Worm (Caenorhabditis elegans): ENCODE data around the gene erfa-3.
"Not testable (repeated sequence)": the region's sequence is repeated elsewhere in the genome, so short reads cannot be mapped to it uniquely, and the experiment has no call there.

The erfa-3 gene

DNA sequence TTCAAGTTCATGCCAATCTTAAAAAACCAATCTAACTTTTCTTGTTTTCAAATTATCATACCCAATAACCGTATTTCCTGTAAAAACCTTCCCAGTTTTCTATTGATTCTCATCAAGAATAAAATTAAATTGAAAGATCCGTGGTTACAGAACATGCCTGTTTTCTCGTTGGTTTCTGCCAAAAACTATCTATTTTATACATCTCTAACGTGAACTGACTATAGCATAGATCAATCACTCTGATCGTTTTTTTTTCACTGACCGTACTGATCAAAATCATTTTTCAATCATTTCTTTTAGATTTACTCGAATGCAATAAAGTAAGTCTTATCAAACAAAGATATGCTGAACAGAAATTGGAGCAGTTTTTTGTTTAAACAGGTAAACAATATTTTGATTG, 12.0 kb upstream of the erfa-3 start, which contains the start of gene C06H2.2:
C06H2.2 (plus strand) TSS at position 301 of the 400 bp plus-strand sequence.
- TF ChIP-seq unc-62 (GFP tag; optimal IDR thresholded peaks at IDR 0.05) = no peak

DNA sequence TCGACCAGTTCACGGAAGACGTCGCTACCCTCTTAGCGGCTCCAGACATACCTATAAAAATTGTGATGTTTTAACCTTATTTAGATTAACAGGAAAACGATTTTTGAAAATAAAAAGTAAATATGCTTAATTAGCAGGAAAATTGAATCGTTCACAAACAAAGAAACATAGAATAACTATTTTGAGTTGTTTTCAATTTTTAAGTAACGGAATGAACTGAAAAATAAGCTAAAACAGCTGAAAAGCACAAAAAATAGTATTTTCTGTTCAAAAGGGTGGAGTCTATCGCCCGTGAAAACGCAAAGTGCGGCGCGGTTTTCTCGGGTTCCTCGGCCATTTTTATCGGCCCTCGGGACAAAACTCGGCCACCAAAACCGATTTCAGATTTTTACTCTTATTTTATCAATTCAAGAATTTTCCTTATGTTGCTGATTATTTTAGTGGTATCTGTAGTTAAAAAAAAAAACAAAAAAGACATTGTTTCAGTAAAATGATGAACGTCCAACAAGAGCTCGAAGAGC, 11.0 kb upstream of the erfa-3 start, which contains the start of the genes atp-5 and lmtr-3:
atp-5 (minus strand) TSS at position 51 of the 521 bp plus-strand sequence.
lmtr-3 (plus strand) TSS at position 370 of the 521 bp plus-strand sequence.
- TF ChIP-seq unc-62 (GFP tag; optimal IDR thresholded peaks at IDR 0.05) = no peak

DNA sequence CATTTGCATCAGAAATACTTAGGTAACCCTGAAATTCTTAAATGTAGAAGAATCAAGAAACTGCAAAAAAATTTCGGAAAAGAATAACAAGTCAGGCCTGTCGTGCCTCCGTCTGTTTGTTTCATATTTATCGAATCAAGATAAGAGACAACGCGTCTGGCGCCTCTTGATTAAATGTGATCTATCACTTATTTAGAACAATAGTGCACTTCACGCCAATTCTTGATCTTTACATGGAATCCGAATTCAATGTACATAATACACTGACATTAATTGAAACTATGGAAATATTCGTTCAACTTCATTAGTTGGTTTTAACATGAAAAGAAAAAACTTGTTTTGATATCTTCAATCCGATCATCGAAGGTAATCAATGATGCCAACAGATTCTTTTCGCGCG, 9.6 kb upstream of the erfa-3 start, which contains the start of gene mboa-2:
mboa-2 (minus strand) TSS at position 28 of the 400 bp plus-strand sequence.
- TF ChIP-seq unc-62 (GFP tag; optimal IDR thresholded peaks at IDR 0.05) = no peak

DNA sequence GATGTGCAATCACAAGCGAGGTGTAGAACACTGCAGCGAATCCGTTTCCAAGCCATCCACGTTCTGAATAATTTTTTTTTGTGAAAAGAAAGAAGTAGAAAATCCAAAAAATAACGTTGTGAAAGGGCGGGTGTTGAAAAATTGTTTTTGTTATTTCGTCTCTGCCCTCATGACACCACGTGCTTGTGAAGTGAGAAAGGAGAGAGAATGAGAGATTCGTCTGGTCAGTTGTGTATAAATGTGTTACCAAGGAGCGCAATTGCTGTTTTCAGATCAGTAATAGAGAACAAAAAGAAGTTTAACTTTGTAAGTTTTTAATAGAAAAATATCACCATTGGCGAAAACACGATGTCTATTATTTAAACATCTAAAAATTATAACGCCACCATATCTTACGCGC, 8.4 kb upstream of the erfa-3 start:
- TF ChIP-seq unc-62 (GFP tag; optimal IDR thresholded peaks at IDR 0.05) = no peak

DNA sequence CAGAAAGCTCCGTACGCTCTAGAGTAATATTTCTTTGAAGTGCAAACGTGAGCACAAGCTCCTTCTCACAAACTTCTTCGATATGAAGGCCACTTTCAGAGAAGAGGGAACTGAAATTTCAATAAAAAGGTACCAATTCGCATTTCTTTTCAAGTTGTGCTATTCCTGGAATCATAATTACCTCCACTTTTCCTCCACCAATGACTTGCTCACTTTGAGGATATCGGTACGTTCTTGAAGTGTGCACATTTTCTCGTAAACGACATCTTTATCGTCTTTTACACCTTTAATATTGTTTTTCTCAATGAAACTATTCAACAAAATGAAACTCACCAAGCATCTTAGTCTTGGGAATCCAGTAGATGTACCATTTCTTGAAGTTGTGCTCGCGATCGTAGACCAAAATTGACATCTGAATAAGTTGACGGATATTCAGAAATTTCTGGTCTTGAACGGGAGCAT, 6.4 kb upstream of the erfa-3 start, which contains the start of gene scb-1:
scb-1 (minus strand) TSS at position 412 of the 462 bp plus-strand sequence.
- no peak for TF ChIP-seq unc-62 (GFP tag; optimal IDR thresholded peaks at IDR 0.05)

DNA sequence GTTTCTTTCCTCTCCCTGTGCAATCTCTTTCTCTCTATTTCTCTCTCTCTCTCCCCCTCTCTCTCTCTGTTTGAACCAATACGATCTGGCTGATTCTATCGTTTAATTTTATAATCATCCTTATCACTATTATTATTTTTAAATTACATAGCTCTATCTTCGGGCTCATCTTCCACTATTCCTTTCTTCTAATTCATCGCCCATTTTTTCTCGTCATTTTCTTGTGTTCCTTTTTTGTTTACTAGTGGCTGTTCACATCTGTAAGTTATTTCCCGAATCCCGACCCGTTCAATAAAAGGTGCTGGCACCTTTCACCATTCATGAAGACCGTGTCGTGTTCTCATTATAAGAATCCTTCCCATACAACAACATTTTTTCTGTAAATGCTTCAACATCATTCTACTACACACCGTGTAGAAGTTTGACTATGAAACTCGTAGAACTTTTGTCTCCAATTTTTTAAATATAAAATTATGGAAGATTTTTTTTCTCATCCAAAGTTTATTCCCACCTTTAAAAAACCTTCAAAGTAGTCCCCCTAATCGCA, 5.4 kb upstream of the erfa-3 start:
- TF ChIP-seq unc-62 (GFP tag; optimal IDR thresholded peaks at IDR 0.05) = no peak

DNA sequence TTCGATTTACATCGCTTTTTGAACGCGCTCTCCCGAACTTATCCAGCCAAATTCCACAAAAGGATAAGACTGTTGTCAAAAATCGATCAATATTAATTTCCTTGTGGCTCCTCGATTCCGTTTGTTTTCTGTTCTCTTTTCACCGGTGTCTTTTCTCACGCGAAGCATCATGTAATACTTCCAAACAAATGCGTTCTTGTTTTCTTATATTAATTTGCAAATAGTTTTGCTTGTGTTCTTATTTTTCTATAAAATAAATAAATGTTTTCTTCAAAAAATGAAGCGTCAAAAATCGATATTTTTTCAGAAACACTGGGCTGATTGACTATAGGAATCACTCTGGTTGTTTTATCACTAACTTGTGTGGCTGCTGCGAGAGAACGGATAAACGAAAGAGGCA, 716 bp upstream of the erfa-3 start, which contains the start of gene math-33:
math-33 (plus strand) TSS at position 301 of the 400 bp plus-strand sequence.
- no peak for TF ChIP-seq unc-62 (GFP tag; optimal IDR thresholded peaks at IDR 0.05)

DNA sequence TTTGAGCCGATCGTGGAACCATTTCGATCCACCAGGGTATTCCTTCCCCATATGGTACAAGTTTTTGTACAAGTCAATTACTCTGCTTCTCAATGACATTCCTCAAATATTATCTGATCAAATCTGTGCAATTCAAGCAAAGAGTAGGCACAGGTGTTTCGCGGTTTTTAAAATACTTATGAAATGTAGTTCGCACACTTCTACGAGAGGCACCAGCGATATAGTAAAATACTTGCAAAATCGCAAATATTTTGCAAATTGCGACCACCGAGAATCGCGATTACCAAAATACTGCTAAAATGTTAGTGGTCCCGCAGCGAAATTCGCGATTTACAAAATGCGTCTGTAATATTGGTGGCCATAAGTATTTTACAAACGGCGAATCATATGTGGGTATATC, 3.2 kb downstream of the erfa-3 start, which contains the start of gene Y42A5A.5:
Y42A5A.5 (minus strand) TSS at position 101 of the 400 bp plus-strand sequence.
- not testable (repeated sequence) for TF ChIP-seq unc-62 (GFP tag; optimal IDR thresholded peaks at IDR 0.05)

DNA sequence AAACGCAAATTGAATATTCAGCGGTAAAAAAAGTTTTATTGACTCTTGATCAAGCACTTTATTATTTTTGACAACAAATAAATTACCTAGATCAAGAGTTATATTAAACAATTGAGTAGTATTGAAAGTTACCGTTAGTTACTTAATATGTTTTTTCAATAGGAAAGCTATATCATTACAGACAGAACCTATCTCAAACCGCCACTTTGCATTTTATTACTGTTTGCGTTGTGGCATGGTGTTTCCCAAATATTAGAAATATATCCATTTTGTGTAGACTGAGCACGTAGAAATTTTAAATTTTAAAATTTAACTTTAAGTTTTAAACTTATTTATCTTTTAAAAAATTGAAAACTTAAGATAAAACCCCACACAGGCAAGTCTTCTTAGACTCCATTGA, 8.5 kb downstream of the erfa-3 start:
- no peak for TF ChIP-seq unc-62 (GFP tag; optimal IDR thresholded peaks at IDR 0.05)

DNA sequence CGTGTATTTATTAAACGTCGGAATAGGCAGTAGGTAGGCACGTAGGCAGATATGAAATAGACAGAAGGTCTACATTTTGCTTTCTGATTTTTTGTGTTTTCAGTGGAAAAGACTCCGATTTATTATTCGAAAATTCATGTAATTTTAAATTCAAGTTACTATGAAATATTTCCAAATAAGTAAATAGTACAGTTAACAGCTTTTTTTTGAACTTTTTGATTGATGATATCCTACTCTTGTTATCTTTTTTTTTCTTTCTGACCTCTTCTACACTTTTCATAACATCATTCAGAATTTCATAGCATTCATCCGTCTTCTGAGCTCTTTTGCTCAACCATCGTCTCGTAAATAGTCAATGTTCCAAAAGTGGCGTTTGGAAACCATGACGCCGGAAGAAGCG, 14.3 kb downstream of the erfa-3 start, which contains the start of gene cdkl-1:
cdkl-1 (plus strand) TSS at position 301 of the 400 bp plus-strand sequence.
- TF ChIP-seq unc-62 (GFP tag; optimal IDR thresholded peaks at IDR 0.05) = no peak

DNA sequence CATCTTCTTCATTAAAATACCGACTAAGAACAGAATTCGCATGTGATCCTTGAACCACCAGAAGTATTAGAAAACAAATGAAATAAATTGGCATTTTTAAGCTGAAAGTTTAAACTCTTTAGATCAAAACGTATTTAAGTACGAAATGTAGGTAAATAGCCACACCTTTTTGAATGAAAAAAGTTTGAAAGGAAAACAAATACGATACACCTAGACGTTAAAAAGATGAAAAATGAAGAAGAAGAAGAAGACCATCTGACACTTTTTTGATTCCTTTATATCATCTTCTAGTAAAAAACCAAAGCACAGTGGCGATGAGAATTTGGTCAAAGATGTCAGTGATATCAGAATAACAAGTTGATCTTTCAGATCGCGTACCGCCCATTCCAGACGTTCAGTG, 17.0 kb downstream of the erfa-3 start, which contains the start of gene Y42A5A.3:
Y42A5A.3 (minus strand) TSS at position 101 of the 400 bp plus-strand sequence.
- TF ChIP-seq unc-62 (GFP tag; optimal IDR thresholded peaks at IDR 0.05) = no peak

DNA sequence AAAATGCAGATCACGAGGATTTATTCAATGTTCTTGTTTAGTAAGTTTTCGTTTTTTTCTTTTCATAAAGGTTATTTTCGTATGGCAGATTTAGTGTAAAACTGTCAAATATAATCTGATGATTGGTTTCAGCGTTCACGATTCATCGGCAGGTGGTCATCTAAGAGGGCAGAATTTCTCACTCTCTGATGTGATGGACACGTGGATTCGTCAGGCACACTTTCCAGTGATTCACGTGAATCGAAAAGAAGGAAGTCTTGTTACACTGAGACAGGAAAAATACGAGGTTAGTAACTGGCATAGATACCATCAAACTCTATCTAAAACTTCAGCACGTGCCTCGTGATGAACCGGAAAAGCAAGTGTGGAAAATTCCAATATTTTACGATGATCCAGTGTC, 18.2 kb downstream of the erfa-3 start:
- TF ChIP-seq unc-62 (GFP tag; optimal IDR thresholded peaks at IDR 0.05) = no peak

DNA sequence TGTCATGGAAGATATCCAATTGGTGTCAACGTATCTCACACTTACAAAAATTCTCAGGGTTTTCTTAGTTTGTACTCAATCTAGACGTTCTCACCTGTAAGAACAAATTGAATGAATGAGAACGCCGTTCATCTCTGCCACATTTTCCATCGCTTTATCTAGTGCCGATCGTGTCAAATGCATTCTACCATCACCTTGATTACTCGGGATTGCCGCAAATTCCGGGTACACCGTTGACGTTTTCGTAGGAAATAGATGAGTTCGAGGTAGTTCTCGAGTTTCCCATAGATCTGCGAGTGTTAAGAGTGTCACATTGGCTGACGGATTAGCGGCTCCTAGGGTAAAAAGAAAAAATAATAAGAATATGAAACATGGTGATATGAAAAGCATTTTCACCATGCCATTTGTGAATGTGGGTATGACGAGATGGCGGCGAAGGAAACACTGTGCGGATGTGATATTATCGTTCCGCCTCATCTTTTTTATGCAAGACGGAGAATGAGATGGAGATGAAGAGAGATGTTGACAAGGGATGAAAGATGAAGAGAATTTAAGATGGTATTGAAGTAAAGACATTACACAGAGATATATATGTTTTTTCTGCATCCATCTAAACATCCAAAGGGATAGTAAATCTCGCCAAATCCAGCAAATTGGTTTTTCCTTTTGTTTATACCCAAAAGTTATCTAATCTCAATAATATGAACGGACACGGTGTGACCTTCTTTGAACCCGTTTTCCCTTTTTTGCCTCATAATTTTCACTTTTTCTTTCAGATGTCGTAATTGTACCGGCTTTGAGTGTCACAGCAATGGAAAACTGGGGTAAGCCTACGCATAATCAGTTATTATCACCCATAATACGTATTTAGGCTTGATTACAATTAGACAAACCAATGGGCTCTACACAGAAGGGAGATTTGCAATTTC, 19.5 kb downstream of the erfa-3 start, which contains the start of gene lact-8:
lact-8 (minus strand) TSS at position 445 of the 929 bp plus-strand sequence.
- no peak for TF ChIP-seq unc-62 (GFP tag; optimal IDR thresholded peaks at IDR 0.05)

DNA sequence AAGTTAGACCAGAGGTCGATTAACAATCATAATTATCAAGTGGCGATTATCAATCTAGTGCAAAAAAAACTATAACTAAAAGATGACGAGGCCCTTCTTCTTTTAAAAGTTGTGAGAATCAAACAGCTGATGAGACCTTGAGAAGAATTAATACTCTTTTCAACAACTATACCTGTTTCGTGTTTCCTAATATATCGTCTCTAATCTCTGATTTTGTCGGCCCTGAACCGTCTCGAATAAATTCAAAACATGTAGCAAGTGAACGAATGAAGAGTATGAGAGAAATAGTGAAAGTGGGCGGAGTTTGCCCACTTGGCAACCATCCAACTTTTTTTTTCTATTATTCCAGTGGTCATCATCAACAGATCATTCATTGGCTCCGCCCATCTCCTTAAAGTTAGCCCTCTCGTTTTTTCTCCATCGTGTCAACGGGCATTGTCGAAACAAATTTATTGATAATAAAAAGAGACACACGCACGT, 25.3 kb downstream of the erfa-3 start, which contains the start of gene Y42A5A.1:
Y42A5A.1 (plus strand) TSS at position 430 of the 480 bp plus-strand sequence.
- TF ChIP-seq unc-62 (GFP tag; optimal IDR thresholded peaks at IDR 0.05) = no peak

DNA sequence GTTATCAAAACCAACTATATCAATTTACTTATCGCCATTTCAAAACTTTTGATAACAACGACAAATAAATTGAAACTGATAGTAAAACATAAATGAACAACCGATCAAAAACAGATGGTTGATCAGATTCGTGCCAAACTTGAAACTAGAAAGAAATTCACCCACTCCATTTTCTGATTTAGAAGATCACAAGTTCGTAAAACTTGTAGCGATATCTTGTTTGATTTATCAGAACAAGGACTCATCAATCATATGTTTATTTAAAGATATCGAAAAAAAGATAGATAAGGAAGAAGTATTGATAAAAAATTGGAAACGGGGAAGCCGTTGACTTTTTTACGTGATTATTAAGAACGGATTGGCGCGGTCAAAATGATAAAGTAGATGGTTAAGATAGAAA, 25.8 kb downstream of the erfa-3 start:
- no peak for TF ChIP-seq unc-62 (GFP tag; optimal IDR thresholded peaks at IDR 0.05)

All from whole organism, dauer.